Worm (Caenorhabditis elegans) whole organism, young adult: ENCODE measurements around the gene slc-17.5.

Experiments used
- B0261.1 ChIP-seq: sonication (generic microtip); optimal IDR thresholded peaks from 2 replicates; lab custom pipeline; 2016; ENCODE audit warnings: mild to moderate bottlenecking, missing genetic modification characterization, moderate library complexity, missing compliant biosample characterization
- F23B12.7 ChIP-seq: sonication (generic microtip); optimal IDR thresholded peaks from 2 replicates; lab custom pipeline; 2017; ENCODE audit warnings: missing genetic modification characterization, mild to moderate bottlenecking, missing compliant biosample characterization, antibody characterized with exemption, moderate library complexity; ENCODE audit not compliant: insufficient read depth
- F37B4.10 ChIP-seq: fragments of 200-800 bp; sonication (Bioruptor generic); IDR thresholded peaks from 2 replicates; pipeline ENCODE4 v1.3.6; 2022; ENCODE audit warnings: missing genetic modification characterization, missing compliant biosample characterization
- F55B11.4 ChIP-seq: sonication (generic microtip); optimal IDR thresholded peaks from 2 replicates; lab custom pipeline; 2016; ENCODE audit warnings: missing compliant biosample characterization, missing genetic modification characterization, borderline replicate concordance; ENCODE audit not compliant: insufficient read depth
- T26A5.8 ChIP-seq: sonication (generic microtip); optimal IDR thresholded peaks from 2 replicates; lab custom pipeline; 2016; ENCODE audit warnings: missing genetic modification characterization, missing compliant biosample characterization
- Y53F4B.3 ChIP-seq: fragments of 200-800 bp; sonication (Bioruptor generic); IDR thresholded peaks from 2 replicates; pipeline ENCODE4 v1.3.6; 2022; ENCODE audit warnings: missing genetic modification reagents, missing genetic modification characterization, missing compliant biosample characterization
- Y53G8AR.9 ChIP-seq: fragments of 200-800 bp; sonication (Bioruptor generic); conservative IDR thresholded peaks from 2 replicates; pipeline ENCODE4 v1.3.6; 2022; ENCODE audit warnings: missing genetic modification reagents, missing genetic modification characterization, missing compliant biosample characterization
- ZK185.1 ChIP-seq: sonication (generic microtip); optimal IDR thresholded peaks from 2 replicates; lab custom pipeline; 2016; ENCODE audit warnings: mild to moderate bottlenecking, missing genetic modification characterization, missing compliant biosample characterization; ENCODE audit not compliant: poor library complexity, severe bottlenecking
- ama-1 ChIP-seq, 3 experiments: fragments of 150-350 bp in 1 of 3; sonication (generic microtip) in 2 of 3; optimal IDR thresholded peaks; 2 replicates each; lab custom pipeline; 2014 to 2018; ENCODE audit warnings: missing biosample characterization in 2 of 3, missing genetic modification characterization in 2 of 3, missing genetic modification reagents in 2 of 3
- aptf-2 ChIP-seq: fragments of 200-800 bp; sonication (Bioruptor generic); conservative IDR thresholded peaks from 2 replicates; pipeline ENCODE4 v1.3.6; 2022; ENCODE audit warnings: missing genetic modification reagents, missing genetic modification characterization, missing compliant biosample characterization
- attf-3 ChIP-seq: fragments of 200-800 bp; sonication (Bioruptor generic); conservative IDR thresholded peaks from 2 replicates; pipeline ENCODE4 v1.3.6; 2022; ENCODE audit warnings: missing genetic modification reagents, missing genetic modification characterization, missing compliant biosample characterization
- attf-6 ChIP-seq: fragments of 200-800 bp; sonication (Bioruptor generic); IDR thresholded peaks from 2 replicates; pipeline ENCODE4 v1.3.6; 2022; ENCODE audit warnings: missing genetic modification reagents, missing genetic modification characterization, missing compliant biosample characterization
- ceh-27 ChIP-seq: fragments of 200-800 bp; sonication (Bioruptor generic); optimal IDR thresholded peaks from 2 replicates; lab custom pipeline; 2018; ENCODE audit warnings: mild to moderate bottlenecking, missing genetic modification characterization, moderate library complexity, missing compliant biosample characterization
- ceh-91 ChIP-seq: fragments of 200-800 bp; sonication (Bioruptor generic); IDR thresholded peaks from 2 replicates; pipeline ENCODE4 v1.3.6; 2022; ENCODE audit warnings: missing genetic modification reagents, missing genetic modification characterization, missing compliant biosample characterization
- efl-1 ChIP-seq: fragments of 150-350 bp; optimal IDR thresholded peaks from 2 replicates; lab custom pipeline; 2014; ENCODE audit warnings: missing biosample characterization, missing genetic modification reagents, missing genetic modification characterization
- ekl-4 ChIP-seq: fragments of 200-800 bp; sonication (Bioruptor generic); IDR thresholded peaks from 2 replicates; pipeline ENCODE4 v1.3.6; 2022; ENCODE audit warnings: missing genetic modification reagents, missing genetic modification characterization, missing compliant biosample characterization
- ets-4 ChIP-seq: fragments of 200-800 bp; sonication (Bioruptor generic); optimal IDR thresholded peaks from 2 replicates; lab custom pipeline; 2018; ENCODE audit warnings: mild to moderate bottlenecking, missing genetic modification characterization, missing compliant biosample characterization
- gei-17 ChIP-seq: fragments of 200-800 bp; sonication (Bioruptor generic); optimal IDR thresholded peaks from 2 replicates; lab custom pipeline; 2018; ENCODE audit warnings: mild to moderate bottlenecking, missing genetic modification characterization, missing compliant biosample characterization
- hmg-20 ChIP-seq: fragments of 200-800 bp; sonication (Bioruptor generic); IDR thresholded peaks from 2 replicates; pipeline ENCODE4 v1.3.6; 2022; ENCODE audit warnings: missing genetic modification reagents, missing genetic modification characterization, missing compliant biosample characterization
- lag-1 ChIP-seq: fragments of 200-800 bp; sonication (Bioruptor generic); IDR thresholded peaks from 2 replicates; pipeline ENCODE4 v1.3.6; 2022; ENCODE audit warnings: missing genetic modification reagents, missing genetic modification characterization, missing compliant biosample characterization
- lir-1 ChIP-seq: fragments of 200-800 bp; sonication (Bioruptor generic); conservative IDR thresholded peaks from 2 replicates; pipeline ENCODE4 v1.3.6; 2022; ENCODE audit warnings: missing genetic modification reagents, missing genetic modification characterization, missing compliant biosample characterization
- madf-3 ChIP-seq: fragments of 200-800 bp; sonication (Bioruptor generic); IDR thresholded peaks from 2 replicates; pipeline ENCODE4 v1.3.6; 2022; ENCODE audit warnings: missing genetic modification reagents, missing genetic modification characterization, missing compliant biosample characterization
- madf-6 ChIP-seq: fragments of 200-800 bp; sonication (Bioruptor generic); IDR thresholded peaks from 2 replicates; pipeline ENCODE4 v1.3.6; 2022; ENCODE audit warnings: missing genetic modification reagents, missing genetic modification characterization, missing compliant biosample characterization
- madf-8 ChIP-seq: fragments of 200-800 bp; sonication (Bioruptor generic); conservative IDR thresholded peaks from 2 replicates; pipeline ENCODE4 v1.3.6; 2022; ENCODE audit warnings: missing genetic modification reagents, missing genetic modification characterization, missing compliant biosample characterization
- mes-4 ChIP-seq: sonication (generic microtip); optimal IDR thresholded peaks from 2 replicates; lab custom pipeline; 2016; ENCODE audit warnings: missing genotype, missing genetic modification characterization, missing compliant biosample characterization
- nfya-2 ChIP-seq: fragments of 200-800 bp; sonication (Bioruptor generic); IDR thresholded peaks from 2 replicates; pipeline ENCODE4 v1.3.6; 2022; ENCODE audit warnings: missing genetic modification reagents, missing genetic modification characterization, missing compliant biosample characterization
- nhr-120 ChIP-seq: fragments of 200-800 bp; sonication (Bioruptor generic); IDR thresholded peaks from 2 replicates; pipeline ENCODE4 v1.3.6; 2022; ENCODE audit warnings: missing genetic modification characterization, missing compliant biosample characterization
- nhr-179 ChIP-seq: sonication (generic microtip); optimal IDR thresholded peaks from 2 replicates; lab custom pipeline; 2016; ENCODE audit warnings: mild to moderate bottlenecking, missing genetic modification characterization, missing compliant biosample characterization
- nhr-80 ChIP-seq: sonication (generic microtip); optimal IDR thresholded peaks from 2 replicates; lab custom pipeline; 2016; ENCODE audit warnings: missing genetic modification characterization, missing compliant biosample characterization
- pbrm-1 ChIP-seq: fragments of 200-800 bp; sonication (Bioruptor generic); IDR thresholded peaks from 2 replicates; pipeline ENCODE4 v1.3.6; 2022; ENCODE audit warnings: missing genetic modification reagents, missing genetic modification characterization, missing compliant biosample characterization
- snpc-4 ChIP-seq, 5 experiments: fragments of 150-350 bp in 1 of 5; sonication (generic microtip) in 4 of 5; optimal IDR thresholded peaks; 2 replicates each; lab custom pipeline; 2014 to 2018; ENCODE audit warnings: missing genetic modification characterization in 5 of 5, missing biosample characterization in 3 of 5, antibody characterized with exemption in 2 of 5, mild to moderate bottlenecking in 2 of 5, missing compliant biosample characterization in 2 of 5, missing genotype in 2 of 5, moderate library complexity in 2 of 5, missing genetic modification reagents in 1 of 5
- tbp1 ChIP-seq: fragments of 200-800 bp; sonication (Bioruptor generic); optimal IDR thresholded peaks from 2 replicates; lab custom pipeline; 2018; ENCODE audit warnings: mild to moderate bottlenecking, missing genetic modification characterization, missing compliant biosample characterization
- tlf-1 ChIP-seq: fragments of 200-800 bp; sonication (Bioruptor generic); optimal IDR thresholded peaks from 2 replicates; lab custom pipeline; 2018; ENCODE audit warnings: mild to moderate bottlenecking, missing genetic modification characterization, missing compliant biosample characterization
- xnd-1 ChIP-seq: sonication (generic microtip); optimal IDR thresholded peaks from 2 replicates; lab custom pipeline; 2016; ENCODE audit warnings: missing genotype, missing genetic modification reagents, missing genetic modification characterization, missing compliant biosample characterization
- ztf-18 ChIP-seq: sonication (generic microtip); optimal IDR thresholded peaks from 2 replicates; lab custom pipeline; 2016; ENCODE audit warnings: missing genotype, mild to moderate bottlenecking, missing genetic modification characterization, missing compliant biosample characterization
- ztf-22 ChIP-seq: fragments of 200-800 bp; sonication (Bioruptor generic); optimal IDR thresholded peaks from 2 replicates; lab custom pipeline; 2018; ENCODE audit warnings: mild to moderate bottlenecking, missing genetic modification characterization, moderate library complexity, missing compliant biosample characterization

The slc-17.5 gene

ce11 chrV:8281646-8282045 lies 3.1 kb downstream of the slc-17.5 start:
- TF ChIP-seq T26A5.8 (tag; lab: Kevin White, UChicago) (no peak), pbrm-1 (GFP tag; lab: Robert Waterston, UW) (no peak), nfya-2 (GFP tag; lab: Robert Waterston, UW) (no peak), madf-6 (GFP tag; lab: Robert Waterston, UW) (no peak), lir-1 (GFP tag; lab: Robert Waterston, UW) (no peak), efl-1 (GFP tag; lab: Kevin White, UChicago) (no peak), ZK185.1 (no peak), Y53F4B.3 (GFP tag; lab: Robert Waterston, UW) (no peak), hmg-20 (GFP tag; lab: Robert Waterston, UW) (no peak), Y53G8AR.9 (no peak), attf-6 (no peak), madf-8 (GFP tag; lab: Robert Waterston, UW) (no peak), ceh-91 (no peak), tlf-1 (no peak), lag-1 (GFP tag; lab: Robert Waterston, UW) (no peak), ekl-4 (GFP tag; lab: Robert Waterston, UW) (no peak)
- TF ChIP-seq, all 124 proteins: peak for 0

ce11 chrV:8280770-8281169 lies 3.9 kb downstream of the slc-17.5 start, which contains the start of gene str-135:
Gene str-135 (minus strand): TSS chrV:8280870.
- TF ChIP-seq lir-1 (GFP tag; lab: Robert Waterston, UW) (no peak), aptf-2 (GFP tag; lab: Robert Waterston, UW) (no peak), F37B4.10 (GFP tag; lab: Robert Waterston, UW) (no peak), ztf-18 (tag; lab: Kevin White, UChicago) (no peak), mes-4 (tag; lab: Kevin White, UChicago) (no peak), madf-3 (no peak), xnd-1 (tag; lab: Kevin White, UChicago) (no peak), nhr-120 (no peak), B0261.1 (no peak), ztf-22 (no peak), ceh-27 (GFP tag; lab: Kevin White, UChicago) (no peak), hmg-20 (GFP tag; lab: Robert Waterston, UW) (no peak), ekl-4 (GFP tag; lab: Robert Waterston, UW) (no peak), F55B11.4 (no peak)

ce11 chrV:8278830-8279229 lies 5.9 kb downstream of the slc-17.5 start, which contains the start of gene str-136:
Gene str-136 (minus strand): TSS chrV:8278930.
- TF ChIP-seq snpc-4 (GFP tag; optimal IDR thresholded peaks at IDR 0.05; lab: Kevin White, UChicago) = no peak
- no peak for TF ChIP-seq snpc-4 (tag; optimal IDR thresholded peaks at IDR 0.05; lab: Kevin White, UChicago)
- no peak for TF ChIP-seq ets-4 (GFP tag; lab: Kevin White, UChicago)
- no peak for TF ChIP-seq attf-3 (GFP tag; lab: Robert Waterston, UW)
- no peak for TF ChIP-seq tbp1
- TF ChIP-seq ztf-22 = no peak
- TF ChIP-seq Y53G8AR.9 = no peak
- TF ChIP-seq F23B12.7 (tag; lab: Kevin White, UChicago) = no peak
- no peak for TF ChIP-seq nhr-179 (tag; lab: Kevin White, UChicago)
- no peak for TF ChIP-seq ama-1 (optimal IDR thresholded peaks at IDR 0.05; lab: Kevin White, UChicago)
- TF ChIP-seq ama-1 (GFP tag; optimal IDR thresholded peaks at IDR 0.05; lab: Kevin White, UChicago) = no peak

DNA sequence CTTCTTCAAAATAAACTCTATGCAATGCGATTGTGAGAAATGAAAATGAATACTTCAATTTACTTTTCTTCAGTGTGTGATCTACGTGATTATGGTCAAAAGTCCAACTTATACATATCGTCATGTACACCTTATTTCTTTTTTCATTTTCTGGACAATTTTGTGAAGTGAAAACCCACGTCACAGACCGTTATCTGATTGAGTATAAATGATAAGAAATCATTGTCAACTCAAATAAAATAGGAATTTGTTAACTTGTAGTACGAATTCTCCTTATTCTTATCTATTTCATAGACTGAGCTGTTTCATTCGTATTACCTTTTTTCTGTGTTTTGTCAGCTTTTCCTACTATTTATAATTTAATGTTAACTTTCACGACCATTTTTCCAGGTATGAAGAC lies 12.7 kb downstream of the slc-17.5 start, which contains the start of gene asp-5:
Gene asp-5 (plus strand): TSS at position 391 of the 400 bp plus-strand sequence.
- peak; percentile 59 for TF ChIP-seq nhr-80 (tag; lab: Kevin White, UChicago)
- TF ChIP-seq gei-17 (GFP tag; lab: Kevin White, UChicago) = no peak
